Worm (Caenorhabditis elegans) whole organism, L2 larva: ENCODE results near the gene R07D5.2.

Source experiments
- ZK546.5 ChIP-seq: sonication (generic microtip); optimal IDR thresholded peaks from 2 replicates; lab custom pipeline; 2017; ENCODE audit warnings: missing biosample characterization, missing genetic modification characterization
- ama-1 ChIP-seq: fragments of 150-350 bp; optimal IDR thresholded peaks from 2 replicates; lab custom pipeline; 2018; ENCODE audit warnings: inconsistent platforms
- elt-1 ChIP-seq: fragments of 150-350 bp; optimal IDR thresholded peaks from 2 replicates; lab custom pipeline; 2014; ENCODE audit warnings: missing biosample characterization, missing genetic modification characterization
- lin-13 ChIP-seq: fragments of 150-350 bp; optimal IDR thresholded peaks from 2 replicates; lab custom pipeline; 2014; ENCODE audit warnings: missing biosample characterization, missing genetic modification reagents, missing genetic modification characterization
- lin-39 ChIP-seq: fragments of 150-350 bp; optimal IDR thresholded peaks from 2 replicates; lab custom pipeline; 2014; ENCODE audit warnings: missing biosample characterization, missing genetic modification reagents, missing genetic modification characterization
- nhr-77 ChIP-seq: fragments of 150-350 bp; optimal IDR thresholded peaks from 2 replicates; lab custom pipeline; 2014; ENCODE audit warnings: missing biosample characterization, missing genetic modification characterization
- unc-55 ChIP-seq: fragments of 150-350 bp; sonication (generic microtip); optimal IDR thresholded peaks from 3 replicates; lab custom pipeline; 2014; ENCODE audit warnings: missing biosample characterization, missing genetic modification reagents, missing genetic modification characterization
- ztf-11 ChIP-seq: sonication (generic microtip); optimal IDR thresholded peaks from 2 replicates; lab custom pipeline; 2017; ENCODE audit warnings: missing biosample characterization, missing genetic modification characterization

DNA sequence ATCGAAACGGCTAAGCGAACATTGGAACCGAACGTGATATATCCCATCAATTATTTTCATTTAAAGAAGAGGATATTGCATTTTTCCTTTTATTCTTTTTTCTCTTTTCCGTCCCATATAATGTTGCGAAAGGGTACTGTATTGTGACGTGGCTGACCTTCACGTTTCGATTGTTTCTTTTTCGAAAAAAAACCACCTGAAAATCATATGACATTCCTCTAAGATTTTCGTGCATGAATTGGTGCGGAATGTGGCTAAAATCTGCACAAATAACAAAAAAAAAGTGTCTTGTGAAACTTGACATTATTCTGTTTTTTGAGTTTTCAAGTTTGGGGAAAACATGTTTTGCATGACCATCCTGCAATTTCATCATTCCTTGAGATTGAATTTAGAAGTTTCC is 38.1 kb downstream of the R07D5.2 start:
- no peak for TF ChIP-seq elt-1 (tag; lab: Kevin White, UChicago)
- no peak for TF ChIP-seq nhr-77 (tag; lab: Kevin White, UChicago)
- TF ChIP-seq lin-39 (tag; lab: Kevin White, UChicago), result no peak
- TF ChIP-seq ZK546.5 (tag; lab: Kevin White, UChicago), result no peak
- TF ChIP-seq ztf-11 (tag; lab: Kevin White, UChicago), result no peak
- TF ChIP-seq unc-55 (GFP tag; lab: Kevin White, UChicago), result no peak
- no peak for TF ChIP-seq ama-1 (lab: Kevin White, UChicago)
- no peak for TF ChIP-seq lin-13
